Fruit fly (Drosophila melanogaster) whole organism, embryonic: Measurements from ENCODE around the gene CG13965.

Source experiments
- CG10209 ChIP-seq: fragments of 200-800 bp; sonication (Bioruptor generic); optimal IDR thresholded peaks from 3 replicates; lab custom pipeline; 2017; ENCODE audit warnings: missing biosample characterization, mild to moderate bottlenecking, missing genetic modification characterization, missing genetic modification reagents
- CG1602 ChIP-seq: fragments of 200-800 bp; sonication (Bioruptor generic); optimal IDR thresholded peaks from 3 replicates; lab custom pipeline; 2016; ENCODE audit warnings: missing biosample characterization, missing genetic modification characterization
- CG30403 ChIP-seq: fragments of 200-800 bp; sonication (Bioruptor generic); optimal IDR thresholded peaks from 3 replicates; lab custom pipeline; 2016; ENCODE audit warnings: missing biosample characterization, missing genetic modification characterization
- CG4820 ChIP-seq: fragments of 200-800 bp; sonication (Bioruptor generic); optimal IDR thresholded peaks from 3 replicates; lab custom pipeline; 2016; ENCODE audit warnings: missing biosample characterization, missing genetic modification characterization
- CG7928 ChIP-seq: fragments of 200-800 bp; sonication (Bioruptor generic); optimal IDR thresholded peaks from 2 replicates; lab custom pipeline; 2017; ENCODE audit warnings: missing biosample characterization, mild to moderate bottlenecking, missing genetic modification characterization
- CG8478 ChIP-seq: fragments of >200 bp; optimal IDR thresholded peaks from 2 replicates; lab custom pipeline; 2018
- Side ChIP-seq: fragments of 200-800 bp; sonication (Bioruptor generic); optimal IDR thresholded peaks from 2 replicates; lab custom pipeline; 2016; ENCODE audit warnings: missing biosample characterization, missing genetic modification characterization
- Six4 ChIP-seq: fragments of 200-800 bp; sonication (Bioruptor generic); optimal IDR thresholded peaks from 2 replicates; lab custom pipeline; 2016; ENCODE audit warnings: missing biosample characterization, missing genetic modification characterization
- Sry-δ ChIP-seq: fragments of 200-800 bp; sonication (Bioruptor generic); optimal IDR thresholded peaks from 2 replicates; lab custom pipeline; 2016; ENCODE audit warnings: missing biosample characterization, missing genetic modification characterization
- eve ChIP-seq, 2 experiments: fragments of >200 bp; optimal IDR thresholded peaks; 2 replicates each; lab custom pipeline; 2017; ENCODE audit warnings: missing biosample characterization in 2 of 2, missing genetic modification characterization in 2 of 2
- otp ChIP-seq: fragments of 200-800 bp; sonication (Bioruptor generic); IDR thresholded peaks from 3 replicates; pipeline ENCODE4, ENCODE4 v1.3.6; 2022; ENCODE audit warnings: missing biosample characterization, missing genetic modification characterization
- slp2 ChIP-seq: fragments of 200-800 bp; sonication (Bioruptor generic); optimal IDR thresholded peaks from 2 replicates; lab custom pipeline; 2016; ENCODE audit warnings: missing biosample characterization, missing genetic modification characterization

DNA sequence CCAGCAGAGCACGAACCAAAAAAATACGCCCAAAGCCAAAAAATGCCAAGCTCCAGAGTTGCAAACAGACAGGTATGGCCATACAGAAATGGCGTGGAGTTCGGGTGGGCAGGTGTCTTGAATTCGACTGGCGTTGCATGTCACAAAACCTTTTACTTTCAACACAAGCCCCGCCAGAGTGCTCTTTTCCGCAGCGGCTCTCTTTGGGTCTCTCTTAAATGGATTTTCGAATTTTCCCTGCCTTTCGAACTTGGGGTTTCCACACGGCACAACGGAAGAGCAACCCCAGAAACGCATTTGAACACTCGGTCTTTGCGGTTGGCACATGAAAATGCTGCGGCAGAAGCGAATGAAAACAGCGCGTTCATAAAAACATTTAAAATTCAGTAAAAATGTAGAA lies 44.3 kb downstream of the CG13965 start:
- TF ChIP-seq eve (GFP tag; optimal IDR thresholded peaks at IDR 0.05; lab: Kevin White, UChicago) (no peak), CG1602 (GFP tag; lab: Kevin White, UChicago) (no peak), CG7928 (GFP tag; lab: Kevin White, UChicago) (no peak), CG10209 (no peak), CG30403 (GFP tag; lab: Kevin White, UChicago) (no peak), otp (GFP tag; lab: Robert Waterston, UW) (no peak), Side (GFP tag; lab: Kevin White, UChicago) (no peak), slp2 (GFP tag; lab: Kevin White, UChicago) (no peak), CG8478 (lab: Kevin White, UChicago) (no peak), Six4 (no peak), CG4820 (GFP tag; lab: Kevin White, UChicago) (no peak), Sry-δ (GFP tag; lab: Kevin White, UChicago) (no peak)
